Worm (Caenorhabditis elegans) whole organism, young adult: ENCODE results near the gene F13H8.8.

Source experiments
- B0035.1 ChIP-seq: sonication (generic microtip); optimal IDR thresholded peaks from 2 replicates; lab custom pipeline; 2016; ENCODE audit warnings: missing genetic modification characterization, mild to moderate bottlenecking, missing compliant biosample characterization, missing genotype, missing genetic modification reagents
- B0261.1 ChIP-seq: sonication (generic microtip); optimal IDR thresholded peaks from 2 replicates; lab custom pipeline; 2016; ENCODE audit warnings: mild to moderate bottlenecking, missing genetic modification characterization, moderate library complexity, missing compliant biosample characterization
- D2030.7 ChIP-seq: fragments of 200-800 bp; sonication (Bioruptor generic); IDR thresholded peaks from 2 replicates; pipeline ENCODE4 v1.3.6; 2022; ENCODE audit warnings: missing genetic modification reagents, missing genetic modification characterization, missing compliant biosample characterization
- F10E7.11 ChIP-seq: sonication (generic microtip); optimal IDR thresholded peaks from 2 replicates; lab custom pipeline; 2017; ENCODE audit warnings: mild to moderate bottlenecking, missing genetic modification characterization, moderate library complexity, missing compliant biosample characterization
- F22D6.2 ChIP-seq: sonication (generic microtip); optimal IDR thresholded peaks from 2 replicates; lab custom pipeline; 2016; ENCODE audit warnings: mild to moderate bottlenecking, missing genetic modification characterization, missing compliant biosample characterization
- F37B4.10 ChIP-seq: fragments of 200-800 bp; sonication (Bioruptor generic); IDR thresholded peaks from 2 replicates; pipeline ENCODE4 v1.3.6; 2022; ENCODE audit warnings: missing genetic modification characterization, missing compliant biosample characterization
- K11D2.4 ChIP-seq: fragments of 200-800 bp; sonication (Bioruptor generic); IDR thresholded peaks from 2 replicates; pipeline ENCODE4 v1.3.6; 2022; ENCODE audit warnings: missing genetic modification reagents, missing genetic modification characterization, missing compliant biosample characterization
- Y79H2A.3 ChIP-seq: fragments of 200-800 bp; sonication (Bioruptor generic); conservative IDR thresholded peaks from 2 replicates; pipeline ENCODE4 v1.3.6; 2022; ENCODE audit warnings: missing genetic modification reagents, missing genetic modification characterization, missing compliant biosample characterization
- akir-1 ChIP-seq: fragments of 200-800 bp; sonication (Bioruptor generic); optimal IDR thresholded peaks from 2 replicates; lab custom pipeline; 2018; ENCODE audit warnings: mild to moderate bottlenecking, missing genetic modification characterization, moderate library complexity, missing compliant biosample characterization
- aptf-2 ChIP-seq: fragments of 200-800 bp; sonication (Bioruptor generic); conservative IDR thresholded peaks from 2 replicates; pipeline ENCODE4 v1.3.6; 2022; ENCODE audit warnings: missing genetic modification reagents, missing genetic modification characterization, missing compliant biosample characterization
- aptf-3 ChIP-seq: fragments of 200-800 bp; sonication (Bioruptor generic); IDR thresholded peaks from 2 replicates; pipeline ENCODE4 v1.3.6; 2022; ENCODE audit warnings: missing genetic modification characterization, missing compliant biosample characterization
- atf-7 ChIP-seq: sonication (generic microtip); optimal IDR thresholded peaks from 2 replicates; lab custom pipeline; 2017; ENCODE audit warnings: mild to moderate bottlenecking, missing genetic modification characterization, missing compliant biosample characterization
- athp-1 ChIP-seq: sonication (generic microtip); optimal IDR thresholded peaks from 2 replicates; lab custom pipeline; 2017; ENCODE audit warnings: mild to moderate bottlenecking, missing genetic modification characterization, missing compliant biosample characterization
- attf-3 ChIP-seq: fragments of 200-800 bp; sonication (Bioruptor generic); conservative IDR thresholded peaks from 2 replicates; pipeline ENCODE4 v1.3.6; 2022; ENCODE audit warnings: missing genetic modification reagents, missing genetic modification characterization, missing compliant biosample characterization
- attf-5 ChIP-seq: fragments of 200-800 bp; sonication (Bioruptor generic); optimal IDR thresholded peaks from 2 replicates; lab custom pipeline; 2018; ENCODE audit warnings: mild to moderate bottlenecking, missing genetic modification characterization, missing compliant biosample characterization
- ceh-100 ChIP-seq: fragments of 200-800 bp; sonication (Bioruptor generic); IDR thresholded peaks from 2 replicates; pipeline ENCODE4 v1.3.6; 2022; ENCODE audit warnings: missing genetic modification reagents, missing genetic modification characterization, missing compliant biosample characterization
- ceh-58 ChIP-seq: fragments of 200-800 bp; sonication (Bioruptor generic); IDR thresholded peaks from 2 replicates; pipeline ENCODE4 v1.3.6; 2022; ENCODE audit warnings: missing genetic modification characterization, missing compliant biosample characterization
- ceh-91 ChIP-seq: fragments of 200-800 bp; sonication (Bioruptor generic); IDR thresholded peaks from 2 replicates; pipeline ENCODE4 v1.3.6; 2022; ENCODE audit warnings: missing genetic modification reagents, missing genetic modification characterization, missing compliant biosample characterization
- egl-44 ChIP-seq: fragments of 200-800 bp; sonication (Bioruptor generic); IDR thresholded peaks from 2 replicates; pipeline ENCODE4 v1.3.6; 2022; ENCODE audit warnings: missing genetic modification reagents, missing genetic modification characterization, missing compliant biosample characterization
- hmg-1.2 ChIP-seq: fragments of 200-800 bp; sonication (Bioruptor generic); IDR thresholded peaks from 2 replicates; pipeline ENCODE4 v1.3.6; 2022; ENCODE audit warnings: missing genetic modification reagents, missing genetic modification characterization, missing compliant biosample characterization
- hrde-1 ChIP-seq: sonication (generic microtip); optimal IDR thresholded peaks from 2 replicates; lab custom pipeline; 2016; ENCODE audit warnings: missing genetic modification characterization, mild to moderate bottlenecking, missing compliant biosample characterization, moderate library complexity, missing genotype, missing genetic modification reagents, borderline replicate concordance
- hsf-1 ChIP-seq: fragments of 200-800 bp; sonication (Bioruptor generic); IDR thresholded peaks from 2 replicates; pipeline ENCODE4 v1.3.6; 2022; ENCODE audit warnings: missing genetic modification reagents, missing genetic modification characterization, missing compliant biosample characterization
- lag-1 ChIP-seq: fragments of 200-800 bp; sonication (Bioruptor generic); IDR thresholded peaks from 2 replicates; pipeline ENCODE4 v1.3.6; 2022; ENCODE audit warnings: missing genetic modification reagents, missing genetic modification characterization, missing compliant biosample characterization
- lin-26 ChIP-seq: fragments of 200-800 bp; sonication (Bioruptor generic); IDR thresholded peaks from 2 replicates; pipeline ENCODE4 v1.3.6; 2022; ENCODE audit warnings: missing genetic modification reagents, missing genetic modification characterization, missing compliant biosample characterization
- lin-40 ChIP-seq: sonication (generic microtip); optimal IDR thresholded peaks from 2 replicates; lab custom pipeline; 2016; ENCODE audit warnings: missing genetic modification characterization, mild to moderate bottlenecking, missing compliant biosample characterization, missing genotype, missing genetic modification reagents
- lir-1 ChIP-seq: fragments of 200-800 bp; sonication (Bioruptor generic); conservative IDR thresholded peaks from 2 replicates; pipeline ENCODE4 v1.3.6; 2022; ENCODE audit warnings: missing genetic modification reagents, missing genetic modification characterization, missing compliant biosample characterization
- madf-3 ChIP-seq: fragments of 200-800 bp; sonication (Bioruptor generic); IDR thresholded peaks from 2 replicates; pipeline ENCODE4 v1.3.6; 2022; ENCODE audit warnings: missing genetic modification reagents, missing genetic modification characterization, missing compliant biosample characterization
- madf-6 ChIP-seq: fragments of 200-800 bp; sonication (Bioruptor generic); IDR thresholded peaks from 2 replicates; pipeline ENCODE4 v1.3.6; 2022; ENCODE audit warnings: missing genetic modification reagents, missing genetic modification characterization, missing compliant biosample characterization
- madf-8 ChIP-seq: fragments of 200-800 bp; sonication (Bioruptor generic); conservative IDR thresholded peaks from 2 replicates; pipeline ENCODE4 v1.3.6; 2022; ENCODE audit warnings: missing genetic modification reagents, missing genetic modification characterization, missing compliant biosample characterization
- pbrm-1 ChIP-seq: fragments of 200-800 bp; sonication (Bioruptor generic); IDR thresholded peaks from 2 replicates; pipeline ENCODE4 v1.3.6; 2022; ENCODE audit warnings: missing genetic modification reagents, missing genetic modification characterization, missing compliant biosample characterization
- rcor-1 ChIP-seq: fragments of 200-800 bp; sonication (Bioruptor generic); IDR thresholded peaks from 2 replicates; pipeline ENCODE4 v1.3.6; 2022; ENCODE audit warnings: missing genetic modification reagents, missing genetic modification characterization, missing compliant biosample characterization
- rec-8 ChIP-seq, 2 experiments: sonication (generic microtip); optimal IDR thresholded peaks; 2 replicates each; lab custom pipeline; 2016; ENCODE audit warnings: mild to moderate bottlenecking in 2 of 2, missing genetic modification characterization in 2 of 2, missing genetic modification reagents in 2 of 2, missing genotype in 2 of 2, missing biosample characterization in 1 of 2, missing compliant biosample characterization in 1 of 2, moderate library complexity in 1 of 2
- rpc-1 ChIP-seq, 2 experiments: fragments of 150-350 bp in 1 of 2; sonication (generic microtip) in 1 of 2; optimal IDR thresholded peaks; 2 replicates each; lab custom pipeline; 2014 to 2018; ENCODE audit warnings: missing biosample characterization in 1 of 2, missing genetic modification characterization in 1 of 2, missing genetic modification reagents in 1 of 2, missing genotype in 1 of 2
- snpc-3.4 ChIP-seq: sonication (generic microtip); optimal IDR thresholded peaks from 2 replicates; lab custom pipeline; 2017; ENCODE audit warnings: missing genetic modification characterization, mild to moderate bottlenecking, missing compliant biosample characterization, antibody characterized with exemption, moderate library complexity, missing genotype, missing genetic modification reagents
- snpc-4 ChIP-seq, 5 experiments: fragments of 150-350 bp in 1 of 5; sonication (generic microtip) in 4 of 5; optimal IDR thresholded peaks; 2 replicates each; lab custom pipeline; 2014 to 2018; ENCODE audit warnings: missing genetic modification characterization in 5 of 5, missing biosample characterization in 3 of 5, antibody characterized with exemption in 2 of 5, mild to moderate bottlenecking in 2 of 5, missing compliant biosample characterization in 2 of 5, missing genotype in 2 of 5, moderate library complexity in 2 of 5, missing genetic modification reagents in 1 of 5
- somi-1 ChIP-seq: fragments of 200-800 bp; sonication (Bioruptor generic); optimal IDR thresholded peaks from 2 replicates; lab custom pipeline; 2018; ENCODE audit warnings: mild to moderate bottlenecking, missing genetic modification characterization, missing compliant biosample characterization
- sptf-2 ChIP-seq: fragments of 200-800 bp; sonication (Bioruptor generic); optimal IDR thresholded peaks from 2 replicates; lab custom pipeline; 2018; ENCODE audit warnings: mild to moderate bottlenecking, missing genetic modification characterization, missing compliant biosample characterization
- tlf-1 ChIP-seq: fragments of 200-800 bp; sonication (Bioruptor generic); optimal IDR thresholded peaks from 2 replicates; lab custom pipeline; 2018; ENCODE audit warnings: mild to moderate bottlenecking, missing genetic modification characterization, missing compliant biosample characterization
- unc-130 ChIP-seq: sonication (generic microtip); optimal IDR thresholded peaks from 2 replicates; lab custom pipeline; 2016; ENCODE audit warnings: missing genetic modification reagents, missing genetic modification characterization, missing compliant biosample characterization
- xnd-1 ChIP-seq: sonication (generic microtip); optimal IDR thresholded peaks from 2 replicates; lab custom pipeline; 2016; ENCODE audit warnings: missing genotype, missing genetic modification reagents, missing genetic modification characterization, missing compliant biosample characterization
- zim-3 ChIP-seq: sonication (generic microtip); optimal IDR thresholded peaks from 2 replicates; lab custom pipeline; 2017; ENCODE audit warnings: mild to moderate bottlenecking, missing genetic modification characterization, moderate library complexity, missing compliant biosample characterization
- ztf-18 ChIP-seq: sonication (generic microtip); optimal IDR thresholded peaks from 2 replicates; lab custom pipeline; 2016; ENCODE audit warnings: missing genotype, mild to moderate bottlenecking, missing genetic modification characterization, missing compliant biosample characterization
- ztf-25 ChIP-seq: fragments of 200-800 bp; sonication (Bioruptor generic); IDR thresholded peaks from 2 replicates; pipeline ENCODE4 v1.3.6; 2022; ENCODE audit warnings: missing genetic modification reagents, missing genetic modification characterization, missing compliant biosample characterization
- ztf-3 ChIP-seq: fragments of 200-800 bp; sonication (Bioruptor generic); optimal IDR thresholded peaks from 2 replicates; lab custom pipeline; 2018; ENCODE audit warnings: mild to moderate bottlenecking, missing genetic modification characterization, missing compliant biosample characterization

Gene F13H8.8

DNA sequence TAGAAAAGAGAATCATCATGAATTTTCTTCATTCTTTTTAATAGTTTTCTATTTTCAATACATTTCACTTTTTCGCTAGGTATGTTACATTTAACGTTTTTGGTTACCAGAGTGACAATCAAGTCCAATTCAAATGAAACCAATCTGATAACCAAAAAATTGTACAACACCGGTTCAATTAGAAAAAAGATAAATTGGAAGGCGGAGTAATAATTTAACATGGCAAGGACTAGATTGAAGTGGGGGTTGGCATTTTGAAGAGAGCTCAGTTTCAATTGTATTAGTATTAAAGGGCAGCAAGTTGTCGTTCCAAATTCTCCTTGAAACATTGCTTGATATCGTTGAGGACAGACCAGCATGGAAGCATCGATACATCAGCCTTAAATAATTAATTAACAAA lies 15.2 kb downstream of the F13H8.8 start (continued):
- TF ChIP-seq D2030.7: peak; percentile 17; the same call in 1 of the 2 replicates
- no peak for TF ChIP-seq ceh-91
- peak; percentile 4 for TF ChIP-seq tlf-1 (GFP tag; lab: Kevin White, UChicago)
- TF ChIP-seq hrde-1 (tag; lab: Kevin White, UChicago): peak; percentile 87
- no peak for TF ChIP-seq rec-8 (tag; optimal IDR thresholded peaks at IDR 0.05; lab: Kevin White, UChicago)
- TF ChIP-seq snpc-4 (GFP tag; optimal IDR thresholded peaks at IDR 0.05; lab: Kevin White, UChicago): no peak
- TF ChIP-seq snpc-4 (tag; optimal IDR thresholded peaks at IDR 0.05; lab: Kevin White, UChicago): peak in 1 of 4 experiments; percentile 36
- 0 out of 2 replicates have a peak, but pooled peaks have one; percentile 59 for TF ChIP-seq madf-3 (GFP tag; lab: Robert Waterston, UW)

- TF ChIP-seq madf-6 (GFP tag; lab: Robert Waterston, UW): peak; percentile 55
- TF ChIP-seq attf-3 (GFP tag; lab: Robert Waterston, UW): no peak
- no peak for TF ChIP-seq xnd-1 (tag; lab: Kevin White, UChicago)
- no peak for TF ChIP-seq F37B4.10
- no peak for TF ChIP-seq sptf-2 (GFP tag; lab: Kevin White, UChicago)
- TF ChIP-seq ceh-100 (GFP tag; lab: Robert Waterston, UW): peak; percentile 41; the same call in 1 of the 2 replicates
- no peak for TF ChIP-seq ceh-58
- no peak for TF ChIP-seq Y79H2A.3 (GFP tag; lab: Robert Waterston, UW)
- TF ChIP-seq atf-7 (tag; lab: Kevin White, UChicago): no peak
- peak; percentile 77 for TF ChIP-seq attf-5 (GFP tag; lab: Kevin White, UChicago)
- peak; percentile 48; the same call in 1 of the 2 replicates for TF ChIP-seq pbrm-1 (GFP tag; lab: Robert Waterston, UW)
- TF ChIP-seq madf-8 (GFP tag; lab: Robert Waterston, UW): 0 out of 2 replicates have a peak, but pooled peaks have one; percentile 25
- TF ChIP-seq zim-3 (tag; lab: Kevin White, UChicago): no peak
- TF ChIP-seq hsf-1: no peak
- no peak for TF ChIP-seq lag-1
- no peak; the same call in 1 of the 2 replicates for TF ChIP-seq lir-1 (GFP tag; lab: Robert Waterston, UW)
- TF ChIP-seq aptf-2 (GFP tag; lab: Robert Waterston, UW): no peak
- TF ChIP-seq lin-40 (tag; lab: Kevin White, UChicago): peak; percentile 38
- peak; percentile 37 for TF ChIP-seq D2030.7
- TF ChIP-seq ztf-3 (GFP tag; lab: Kevin White, UChicago): no peak
- TF ChIP-seq hmg-1.2 (GFP tag; lab: Robert Waterston, UW): peak; percentile 92
- TF ChIP-seq athp-1 (tag; lab: Kevin White, UChicago): no peak
- TF ChIP-seq B0261.1 (tag; lab: Kevin White, UChicago): no peak
- TF ChIP-seq ztf-18 (tag; lab: Kevin White, UChicago): peak; percentile 27
- no peak for TF ChIP-seq F22D6.2 (tag; lab: Kevin White, UChicago)
- no peak for TF ChIP-seq K11D2.4 (GFP tag; lab: Robert Waterston, UW)
- peak; percentile 19 for TF ChIP-seq snpc-3.4
- no peak for TF ChIP-seq B0035.1 (tag; lab: Kevin White, UChicago)
- TF ChIP-seq rpc-1 (optimal IDR thresholded peaks at IDR 0.05; lab: Kevin White, UChicago): no peak
- TF ChIP-seq rpc-1 (tag; optimal IDR thresholded peaks at IDR 0.05; lab: Kevin White, UChicago): no peak
- no peak for TF ChIP-seq aptf-3 (GFP tag; lab: Robert Waterston, UW)
- no peak for TF ChIP-seq unc-130 (GFP tag; lab: Kevin White, UChicago)
- peak; percentile 26; the same call in 1 of the 2 replicates for TF ChIP-seq lin-26 (GFP tag; lab: Robert Waterston, UW)
- peak; percentile 31; the same call in 1 of the 2 replicates for TF ChIP-seq rcor-1 (GFP tag; lab: Robert Waterston, UW)
- no peak for TF ChIP-seq egl-44
- no peak for TF ChIP-seq somi-1 (GFP tag; lab: Kevin White, UChicago)
- TF ChIP-seq madf-3 (GFP tag; lab: Robert Waterston, UW): no peak
- TF ChIP-seq akir-1: no peak
- TF ChIP-seq F10E7.11 (tag; lab: Kevin White, UChicago): no peak
- TF ChIP-seq ztf-25: no peak
These were observed 17.0 kb downstream of the F13H8.8 start, which contains the start of gene phb-2 for ce11 chrII:6250782-6251461. Gene phb-2, plus strand, starts transcription at chrII:6251411.
